Worm (Caenorhabditis elegans) whole organism, young adult: Measurements from ENCODE around the gene nck-1.

Experiments
- B0035.1 ChIP-seq: sonication (generic microtip); optimal IDR thresholded peaks from 2 replicates; lab custom pipeline; 2016; ENCODE audit warnings: missing genetic modification characterization, mild to moderate bottlenecking, missing compliant biosample characterization, missing genotype, missing genetic modification reagents
- F23B12.7 ChIP-seq: sonication (generic microtip); optimal IDR thresholded peaks from 2 replicates; lab custom pipeline; 2017; ENCODE audit warnings: missing genetic modification characterization, mild to moderate bottlenecking, missing compliant biosample characterization, antibody characterized with exemption, moderate library complexity; ENCODE audit not compliant: insufficient read depth
- F39B2.1 ChIP-seq: fragments of 200-800 bp; sonication (Bioruptor generic); IDR thresholded peaks from 2 replicates; pipeline ENCODE4 v1.3.6; 2022; ENCODE audit warnings: missing genetic modification reagents, missing genetic modification characterization, missing compliant biosample characterization
- Y53F4B.3 ChIP-seq: fragments of 200-800 bp; sonication (Bioruptor generic); IDR thresholded peaks from 2 replicates; pipeline ENCODE4 v1.3.6; 2022; ENCODE audit warnings: missing genetic modification reagents, missing genetic modification characterization, missing compliant biosample characterization
- ama-1 ChIP-seq, 3 experiments: fragments of 150-350 bp in 1 of 3; sonication (generic microtip) in 2 of 3; optimal IDR thresholded peaks; 2 replicates each; lab custom pipeline; 2014 to 2018; ENCODE audit warnings: missing biosample characterization in 2 of 3, missing genetic modification characterization in 2 of 3, missing genetic modification reagents in 2 of 3
- die-1 ChIP-seq: sonication (generic microtip); optimal IDR thresholded peaks from 2 replicates; lab custom pipeline; 2016; ENCODE audit warnings: missing genotype, mild to moderate bottlenecking, missing genetic modification characterization, missing compliant biosample characterization
- dpl-1 ChIP-seq: fragments of 150-350 bp; optimal IDR thresholded peaks from 2 replicates; lab custom pipeline; 2014; ENCODE audit warnings: missing biosample characterization, missing genetic modification reagents, missing genetic modification characterization
- hmg-1.2 ChIP-seq: fragments of 200-800 bp; sonication (Bioruptor generic); IDR thresholded peaks from 2 replicates; pipeline ENCODE4 v1.3.6; 2022; ENCODE audit warnings: missing genetic modification reagents, missing genetic modification characterization, missing compliant biosample characterization
- lin-35 ChIP-seq, 3 experiments: fragments of 150-350 bp in 2 of 3; sonication (generic microtip) in 1 of 3; optimal IDR thresholded peaks; 2 replicates each; lab custom pipeline; 2014 to 2018; ENCODE audit warnings: missing biosample characterization in 3 of 3, missing genetic modification characterization in 3 of 3, missing genetic modification reagents in 3 of 3
- lsy-27 ChIP-seq: sonication (generic microtip); optimal IDR thresholded peaks from 2 replicates; lab custom pipeline; 2017; ENCODE audit warnings: missing genetic modification characterization, mild to moderate bottlenecking, missing compliant biosample characterization, antibody characterized with exemption, missing genotype, borderline replicate concordance; ENCODE audit not compliant: insufficient read depth
- mes-4 ChIP-seq: sonication (generic microtip); optimal IDR thresholded peaks from 2 replicates; lab custom pipeline; 2016; ENCODE audit warnings: missing genotype, missing genetic modification characterization, missing compliant biosample characterization
- pha-4 ChIP-seq: fragments of 150-350 bp; sonication (generic microtip); optimal IDR thresholded peaks from 2 replicates; lab custom pipeline; 2014; ENCODE audit warnings: missing biosample characterization, missing genetic modification reagents, missing genetic modification characterization
- snpc-4 ChIP-seq, 5 experiments: fragments of 150-350 bp in 1 of 5; sonication (generic microtip) in 4 of 5; optimal IDR thresholded peaks; 2 replicates each; lab custom pipeline; 2014 to 2018; ENCODE audit warnings: missing genetic modification characterization in 5 of 5, missing biosample characterization in 3 of 5, antibody characterized with exemption in 2 of 5, mild to moderate bottlenecking in 2 of 5, missing compliant biosample characterization in 2 of 5, missing genotype in 2 of 5, moderate library complexity in 2 of 5, missing genetic modification reagents in 1 of 5
- ztf-28 ChIP-seq: fragments of 200-800 bp; sonication (Bioruptor generic); IDR thresholded peaks from 2 replicates; pipeline ENCODE4 v1.3.6; 2022; ENCODE audit warnings: missing genetic modification reagents, missing genetic modification characterization, missing compliant biosample characterization

- TF ChIP-seq mes-4 (tag; lab: Kevin White, UChicago) (no peak), ama-1 (optimal IDR thresholded peaks at IDR 0.05; lab: Kevin White, UChicago) (peak; percentile 71), ama-1 (GFP tag; optimal IDR thresholded peaks at IDR 0.05; lab: Kevin White, UChicago) (peak in 1 of 2 experiments; percentile 36), F39B2.1 (no peak), lin-35 (GFP tag; optimal IDR thresholded peaks at IDR 0.05; lab: Kevin White, UChicago) (peak in 1 of 3 experiments; percentile 8), hmg-1.2 (no peak), die-1 (tag; lab: Kevin White, UChicago) (no peak), Y53F4B.3 (GFP tag; lab: Robert Waterston, UW) (no peak), ztf-28 (GFP tag; lab: Robert Waterston, UW) (no peak), pha-4 (tag; lab: Kevin White, UChicago) (no peak), snpc-4 (GFP tag; optimal IDR thresholded peaks at IDR 0.05; lab: Kevin White, UChicago) (no peak), snpc-4 (tag; optimal IDR thresholded peaks at IDR 0.05; lab: Kevin White, UChicago) (no peak), lsy-27 (tag; lab: Kevin White, UChicago) (no peak), B0035.1 (tag; lab: Kevin White, UChicago) (no peak), dpl-1 (no peak), F23B12.7 (tag; lab: Kevin White, UChicago) (no peak)
Measured at ce11 chrX:4146798-4147543, 6.3 kb downstream of the nck-1 start.
